Worm (Caenorhabditis elegans) whole organism, L4/young adult: ENCODE data around the gene eif-3.B.

Experiments used
- W03F9.2 ChIP-seq: fragments of 150-350 bp; optimal IDR thresholded peaks from 2 replicates; lab custom pipeline; 2014; ENCODE audit warnings: missing biosample characterization, missing genetic modification characterization
- him-1 ChIP-seq: sonication (generic microtip); optimal IDR thresholded peaks from 2 replicates; lab custom pipeline; 2016; ENCODE audit warnings: missing genotype, missing genetic modification reagents, missing genetic modification characterization, missing compliant biosample characterization

DNA sequence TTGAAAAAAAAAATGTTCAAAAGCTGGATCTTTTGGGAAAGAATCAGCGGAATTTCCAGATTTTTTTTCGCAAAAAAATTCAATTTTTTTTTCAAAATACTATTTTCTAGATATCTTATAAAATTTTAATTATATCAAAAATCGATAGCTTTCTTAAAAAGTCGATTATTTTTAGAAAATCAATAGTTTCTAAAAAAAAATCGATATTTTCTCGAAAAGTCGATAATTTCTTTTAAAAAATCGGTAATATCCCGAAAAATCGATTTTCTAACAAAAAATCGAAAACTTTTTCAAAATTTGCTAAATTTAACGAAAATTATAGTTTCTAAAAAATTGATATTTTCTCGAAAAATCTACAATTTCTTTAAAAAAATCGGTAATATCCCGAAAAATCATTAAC lies 26.4 kb upstream of the eif-3.B start:
- TF ChIP-seq him-1 (no peak), W03F9.2 (tag; lab: Kevin White, UChicago) (no peak)
